Fruit fly (Drosophila melanogaster) whole organism, adult: ENCODE data around the gene SelG.

Experiments
- CG11617 ChIP-seq: fragments of 200-800 bp; sonication (Bioruptor generic); optimal IDR thresholded peaks from 2 replicates; lab custom pipeline; 2017; ENCODE audit warnings: mild to moderate bottlenecking, missing biosample characterization, missing genetic modification reagents, missing genetic modification characterization
- CG12768 ChIP-seq: fragments of 200-800 bp; sonication (Bioruptor generic); optimal IDR thresholded peaks from 2 replicates; lab custom pipeline; 2017; ENCODE audit warnings: missing biosample characterization, missing genetic modification characterization, mild to moderate bottlenecking, moderate library complexity, missing genetic modification reagents
- CG14711 ChIP-seq: fragments of 200-800 bp; sonication (Bioruptor generic); optimal IDR thresholded peaks from 2 replicates; lab custom pipeline; 2018; ENCODE audit warnings: missing biosample characterization, mild to moderate bottlenecking, missing genetic modification characterization, moderate library complexity
- CG1620 ChIP-seq: fragments of 200-800 bp; sonication (Bioruptor generic); optimal IDR thresholded peaks from 2 replicates; lab custom pipeline; 2016; ENCODE audit warnings: missing biosample characterization, missing genetic modification characterization
- CG33017 ChIP-seq: fragments of 200-800 bp; sonication (Bioruptor generic); optimal IDR thresholded peaks from 2 replicates; lab custom pipeline; 2018; ENCODE audit warnings: missing biosample characterization, mild to moderate bottlenecking, missing genetic modification characterization, moderate library complexity
- CG5204 ChIP-seq: fragments of 200-800 bp; sonication (Bioruptor generic); optimal IDR thresholded peaks from 2 replicates; lab custom pipeline; 2016; ENCODE audit warnings: missing biosample characterization, missing genetic modification characterization
- CG7045 ChIP-seq: fragments of 200-800 bp; sonication (Bioruptor generic); optimal IDR thresholded peaks from 2 replicates; lab custom pipeline; 2017; ENCODE audit warnings: missing biosample characterization, mild to moderate bottlenecking, missing genetic modification characterization
- CG7101 ChIP-seq: fragments of 200-800 bp; sonication (Bioruptor generic); optimal IDR thresholded peaks from 2 replicates; lab custom pipeline; 2018; ENCODE audit warnings: missing biosample characterization, mild to moderate bottlenecking, missing genetic modification characterization, moderate library complexity
- Clk ChIP-seq: fragments of 200-800 bp; sonication (Bioruptor generic); optimal IDR thresholded peaks from 2 replicates; lab custom pipeline; 2017; ENCODE audit warnings: missing biosample characterization, missing genetic modification characterization
- Crg-1 ChIP-seq: fragments of 200-800 bp; sonication (Bioruptor generic); optimal IDR thresholded peaks from 2 replicates; lab custom pipeline; 2016; ENCODE audit warnings: missing biosample characterization, missing genetic modification characterization
- Hr96 ChIP-seq: fragments of 200-800 bp; sonication (Bioruptor generic); optimal IDR thresholded peaks from 2 replicates; lab custom pipeline; 2016; ENCODE audit warnings: missing biosample characterization, missing genetic modification characterization
- Mnt ChIP-seq: fragments of 200-800 bp; sonication (Bioruptor generic); optimal IDR thresholded peaks from 2 replicates; lab custom pipeline; 2016; ENCODE audit warnings: missing biosample characterization, mild to moderate bottlenecking, missing genetic modification characterization
- bab1 ChIP-seq: fragments of 200-800 bp; sonication (Bioruptor generic); optimal IDR thresholded peaks from 3 replicates; lab custom pipeline; 2019; ENCODE audit warnings: missing biosample characterization, mild to moderate bottlenecking, missing genetic modification characterization, moderate library complexity
- cic ChIP-seq: fragments of 200-800 bp; sonication (Bioruptor generic); optimal IDR thresholded peaks from 2 replicates; lab custom pipeline; 2017; ENCODE audit warnings: missing biosample characterization, mild to moderate bottlenecking, missing genetic modification characterization, moderate library complexity
- cnc ChIP-seq, 2 experiments: fragments of >200 bp; optimal IDR thresholded peaks; 2 replicates each; lab custom pipeline; 2017
- kay ChIP-seq: fragments of 200-800 bp; sonication (Bioruptor generic); peaks from one replicate; lab custom pipeline; 2016; ENCODE audit warnings: missing biosample characterization, missing genetic modification characterization, borderline replicate concordance
- ovo ChIP-seq: fragments of 200-800 bp; sonication (Bioruptor generic); optimal IDR thresholded peaks from 2 replicates; lab custom pipeline; 2016; ENCODE audit warnings: missing biosample characterization, missing genetic modification characterization
- pad ChIP-seq: fragments of 200-800 bp; sonication (Bioruptor generic); optimal IDR thresholded peaks from 3 replicates; lab custom pipeline; 2017; ENCODE audit warnings: missing biosample characterization, missing genetic modification characterization, mild to moderate bottlenecking, moderate library complexity, missing genetic modification reagents
- tj ChIP-seq: fragments of 200-800 bp; sonication (Bioruptor generic); optimal IDR thresholded peaks from 3 replicates; lab custom pipeline; 2017; ENCODE audit warnings: missing biosample characterization, mild to moderate bottlenecking, missing genetic modification characterization, moderate library complexity
- toe ChIP-seq: fragments of 200-800 bp; sonication (Bioruptor generic); optimal IDR thresholded peaks from 2 replicates; lab custom pipeline; 2016; ENCODE audit warnings: missing biosample characterization, missing genetic modification characterization

Gene SelG

DNA sequence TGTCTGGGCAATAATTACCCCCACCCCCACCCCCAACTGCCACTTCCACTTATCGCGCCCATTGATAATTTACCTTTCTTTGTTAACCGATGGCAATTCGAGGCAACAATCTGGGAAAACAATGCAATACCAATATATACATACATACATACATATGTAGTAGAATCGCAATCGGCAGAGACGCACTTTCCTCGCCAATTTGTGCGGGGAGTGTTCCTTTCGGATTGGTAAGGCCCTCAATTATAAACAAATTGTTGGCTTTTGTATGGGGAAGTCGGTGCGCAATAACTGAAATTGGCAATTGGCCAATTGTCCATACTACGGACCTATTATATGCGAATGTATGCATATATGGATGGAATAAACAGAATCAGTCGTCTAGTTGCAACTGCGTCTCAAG lies 36.6 kb downstream of the SelG start:
- no peak for TF ChIP-seq CG14711 (tag; lab: Kevin White, UChicago)
- no peak for TF ChIP-seq CG7101 (tag; lab: Kevin White, UChicago)
- no peak for TF ChIP-seq CG1620 (GFP tag; lab: Kevin White, UChicago)
- TF ChIP-seq CG7045 (GFP tag; lab: Kevin White, UChicago) = no peak
- no peak for TF ChIP-seq Crg-1 (GFP tag; lab: Kevin White, UChicago)
- no peak for TF ChIP-seq Hr96 (GFP tag; lab: Kevin White, UChicago)
- no peak for TF ChIP-seq tj (GFP tag; lab: Kevin White, UChicago)
- TF ChIP-seq toe (GFP tag; lab: Kevin White, UChicago) = no peak
- TF ChIP-seq Mnt (GFP tag; lab: Kevin White, UChicago) = no peak
- no peak for TF ChIP-seq pad (GFP tag; lab: Kevin White, UChicago)
- TF ChIP-seq kay (GFP tag; lab: Kevin White, UChicago) = no peak
- no peak for TF ChIP-seq CG11617

DNA sequence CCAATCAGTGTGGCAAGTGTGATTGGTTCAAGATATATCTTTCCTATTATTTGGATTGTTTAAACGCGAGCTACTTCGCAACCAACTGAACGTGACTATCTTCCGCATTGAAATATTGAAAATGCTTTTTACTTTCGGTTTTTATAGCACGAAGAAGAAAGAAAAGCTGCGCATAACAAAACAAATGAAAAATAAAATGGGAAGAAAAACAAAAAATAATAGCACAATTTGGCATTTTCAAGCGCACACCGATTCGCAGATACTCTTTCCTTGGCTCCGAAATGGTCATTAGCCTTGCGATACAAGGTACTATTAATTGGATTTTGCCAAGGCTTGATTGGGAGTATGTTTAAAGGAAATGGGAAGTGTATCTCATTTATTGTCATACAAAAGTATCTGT lies 37.5 kb downstream of the SelG start, which contains the start of gene Sclp:
Gene Sclp (minus strand): TSS at position 101 of the 400 bp plus-strand sequence.
- TF ChIP-seq Clk = no peak
- TF ChIP-seq CG1620 (GFP tag; lab: Kevin White, UChicago) = no peak
- TF ChIP-seq cic (GFP tag; lab: Kevin White, UChicago) = no peak
- TF ChIP-seq cnc (optimal IDR thresholded peaks at IDR 0.05; lab: Kevin White, UChicago) = no peak
- TF ChIP-seq Crg-1 (GFP tag; lab: Kevin White, UChicago) = no peak
- no peak for TF ChIP-seq CG7045 (GFP tag; lab: Kevin White, UChicago)
- TF ChIP-seq CG7101 (tag; lab: Kevin White, UChicago) = no peak
- no peak for TF ChIP-seq Hr96 (GFP tag; lab: Kevin White, UChicago)
- no peak for TF ChIP-seq bab1
- no peak for TF ChIP-seq CG11617
- TF ChIP-seq CG12768 (GFP tag; lab: Kevin White, UChicago) = no peak
- no peak for TF ChIP-seq CG5204 (GFP tag; lab: Kevin White, UChicago)
- TF ChIP-seq pad (GFP tag; lab: Kevin White, UChicago) = no peak

DNA sequence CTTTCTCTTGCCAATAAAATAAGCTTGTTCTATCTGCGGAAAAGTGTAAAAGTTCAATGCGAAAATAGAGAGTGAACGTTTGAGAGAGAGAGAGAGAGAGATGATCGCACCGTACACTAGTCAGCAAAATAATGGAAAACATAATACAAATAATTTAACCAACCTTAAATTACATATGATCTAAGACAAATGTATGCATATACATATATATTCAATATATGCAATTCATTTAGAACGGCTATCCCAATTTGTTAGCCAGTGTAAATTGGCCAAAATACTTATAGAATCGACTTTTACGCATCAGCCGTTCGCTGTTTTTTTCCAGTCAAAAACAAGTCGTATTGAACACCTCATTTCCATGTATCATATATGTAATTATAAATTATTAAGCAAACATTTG lies 38.1 kb downstream of the SelG start:
- peak; percentile 60 for TF ChIP-seq CG14711 (tag; lab: Kevin White, UChicago)
- TF ChIP-seq CG7101 (tag; lab: Kevin White, UChicago) = peak; percentile 62
- TF ChIP-seq ovo (GFP tag; lab: Kevin White, UChicago) = no peak
- TF ChIP-seq Hr96 (GFP tag; lab: Kevin White, UChicago) = no peak
- TF ChIP-seq pad (GFP tag; lab: Kevin White, UChicago) = no peak
- no peak for TF ChIP-seq Crg-1 (GFP tag; lab: Kevin White, UChicago)
- TF ChIP-seq CG1620 (GFP tag; lab: Kevin White, UChicago) = no peak
- peak; percentile 2 for TF ChIP-seq CG33017
- TF ChIP-seq Mnt (GFP tag; lab: Kevin White, UChicago) = no peak
- no peak for TF ChIP-seq CG11617
- no peak for TF ChIP-seq kay (GFP tag; lab: Kevin White, UChicago)
- TF ChIP-seq CG5204 (GFP tag; lab: Kevin White, UChicago) = no peak
- TF ChIP-seq bab1 = peak; percentile 62
- TF ChIP-seq tj (GFP tag; lab: Kevin White, UChicago) = no peak

DNA sequence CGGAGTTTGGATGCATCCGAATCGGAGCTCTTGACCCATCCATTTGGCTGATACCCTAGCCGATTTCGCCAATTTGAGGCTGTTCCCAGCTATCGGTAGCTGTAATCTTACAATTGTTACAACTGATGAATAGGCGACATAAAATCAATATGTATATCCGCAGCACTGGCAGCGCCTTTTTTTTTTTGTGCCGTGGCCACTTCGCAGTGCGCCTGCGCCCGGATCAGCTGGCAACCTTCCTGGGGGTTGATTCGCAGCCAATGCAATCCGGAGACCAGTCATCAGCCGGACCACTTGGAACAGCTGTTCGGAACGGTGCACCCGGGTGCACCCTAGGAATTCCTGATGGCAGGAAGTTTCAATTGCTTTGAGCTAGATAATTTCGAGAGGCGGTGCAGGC lies 43.6 kb downstream of the SelG start, which contains the start of gene Pdzd8:
Gene Pdzd8 (minus strand): TSS at position 125 of the 400 bp plus-strand sequence.
- TF ChIP-seq Clk = no peak
- TF ChIP-seq bab1 = no peak
- TF ChIP-seq Mnt (GFP tag; lab: Kevin White, UChicago) = no peak
- TF ChIP-seq Crg-1 (GFP tag; lab: Kevin White, UChicago) = no peak
- TF ChIP-seq CG11617 = no peak
- TF ChIP-seq CG5204 (GFP tag; lab: Kevin White, UChicago) = no peak
- TF ChIP-seq pad (GFP tag; lab: Kevin White, UChicago) = no peak
- no peak for TF ChIP-seq Hr96 (GFP tag; lab: Kevin White, UChicago)
- TF ChIP-seq ovo (GFP tag; lab: Kevin White, UChicago) = no peak
- no peak for TF ChIP-seq tj (GFP tag; lab: Kevin White, UChicago)
- no peak for TF ChIP-seq CG7101 (tag; lab: Kevin White, UChicago)
- no peak for TF ChIP-seq cic (GFP tag; lab: Kevin White, UChicago)
- no peak for TF ChIP-seq kay (GFP tag; lab: Kevin White, UChicago)
- no peak for TF ChIP-seq CG12768 (GFP tag; lab: Kevin White, UChicago)
- TF ChIP-seq CG14711 (tag; lab: Kevin White, UChicago) = no peak
